Worm (Caenorhabditis elegans) whole organism, midembryonic: Measurements from ENCODE around the gene R07B7.6.

Experiments used
- T22C8.4 ChIP-seq: fragments of 200-800 bp; sonication (Bioruptor generic); IDR thresholded peaks from 2 replicates; pipeline ENCODE4 v1.3.6; 2022; ENCODE audit warnings: missing genetic modification characterization, missing compliant biosample characterization
- cog-1 ChIP-seq: sonication (generic microtip); optimal IDR thresholded peaks from 2 replicates; lab custom pipeline; 2016; ENCODE audit warnings: missing genetic modification characterization, missing compliant biosample characterization
- flt-1 ChIP-seq: fragments of 200-800 bp; sonication (Bioruptor generic); IDR thresholded peaks from 2 replicates; pipeline ENCODE4 v1.3.6; 2022; ENCODE audit warnings: missing genetic modification characterization, missing compliant biosample characterization
- klf-2 ChIP-seq: fragments of 200-800 bp; sonication (Bioruptor generic); conservative IDR thresholded peaks from 2 replicates; pipeline ENCODE4 v1.3.6; 2022; ENCODE audit warnings: missing genetic modification reagents, missing genetic modification characterization, missing compliant biosample characterization
- med-1 ChIP-seq: sonication (generic microtip); optimal IDR thresholded peaks from 2 replicates; lab custom pipeline; 2017; ENCODE audit warnings: missing genetic modification characterization, mild to moderate bottlenecking, missing compliant biosample characterization, antibody characterized with exemption, missing genetic modification reagents; ENCODE audit not compliant: insufficient read depth
- ref-1 ChIP-seq: fragments of 200-800 bp; sonication (Bioruptor generic); conservative IDR thresholded peaks from 2 replicates; pipeline ENCODE4 v1.3.6; 2022; ENCODE audit warnings: missing genetic modification reagents, missing genetic modification characterization, missing compliant biosample characterization
- tab-1 ChIP-seq: fragments of 200-800 bp; sonication (Bioruptor generic); IDR thresholded peaks from 2 replicates; pipeline ENCODE4 v1.3.6; 2022; ENCODE audit warnings: missing genetic modification characterization, missing compliant biosample characterization
- ztf-23 ChIP-seq: fragments of 200-800 bp; sonication (Bioruptor generic); IDR thresholded peaks from 2 replicates; pipeline ENCODE4 v1.3.6; 2022; ENCODE audit warnings: missing genetic modification reagents, missing genetic modification characterization, missing compliant biosample characterization
- ztf-29 ChIP-seq: fragments of 200-800 bp; sonication (Bioruptor generic); IDR thresholded peaks from 2 replicates; pipeline ENCODE4 v1.3.6; 2022; ENCODE audit warnings: missing genetic modification reagents, missing genetic modification characterization, missing compliant biosample characterization

Gene R07B7.6

ce11 chrV:12074886-12075285 is at the start of gene R07B7.6:
Gene R07B7.6, minus strand, starts transcription at chrV:12074986.
- TF ChIP-seq ztf-23 (GFP tag; lab: Robert Waterston, UW) (no peak), ref-1 (GFP tag; lab: Robert Waterston, UW) (no peak), cog-1 (tag; lab: Kevin White, UChicago) (no peak), klf-2 (GFP tag; lab: Robert Waterston, UW) (no peak), ztf-29 (GFP tag; lab: Robert Waterston, UW) (no peak), T22C8.4 (GFP tag; lab: Robert Waterston, UW) (no peak), flt-1 (GFP tag; lab: Robert Waterston, UW) (no peak), tab-1 (GFP tag; lab: Robert Waterston, UW) (no peak), med-1 (GFP tag; lab: Kevin White, UChicago) (no peak)

ce11 chrV:12121274-12121673 is 46.5 kb upstream of the R07B7.6 start, which contains the start of gene C13C4.6:
Gene C13C4.6, plus strand, starts transcription at chrV:12121574.
- TF ChIP-seq med-1 (GFP tag; lab: Kevin White, UChicago) (no peak), tab-1 (GFP tag; lab: Robert Waterston, UW) (no peak), cog-1 (tag; lab: Kevin White, UChicago) (no peak), klf-2 (GFP tag; lab: Robert Waterston, UW) (no peak), flt-1 (GFP tag; lab: Robert Waterston, UW) (no peak), T22C8.4 (GFP tag; lab: Robert Waterston, UW) (no peak), ref-1 (GFP tag; lab: Robert Waterston, UW) (no peak), ztf-29 (GFP tag; lab: Robert Waterston, UW) (no peak), ztf-23 (GFP tag; lab: Robert Waterston, UW) (no peak)

- TF ChIP-seq ref-1 (GFP tag; lab: Robert Waterston, UW) (no peak), tab-1 (GFP tag; lab: Robert Waterston, UW) (no peak), flt-1 (GFP tag; lab: Robert Waterston, UW) (no peak), ztf-29 (GFP tag; lab: Robert Waterston, UW) (no peak), cog-1 (tag; lab: Kevin White, UChicago) (no peak), klf-2 (GFP tag; lab: Robert Waterston, UW) (no peak), T22C8.4 (GFP tag; lab: Robert Waterston, UW) (no peak), ztf-23 (GFP tag; lab: Robert Waterston, UW) (no peak), med-1 (GFP tag; lab: Kevin White, UChicago) (no peak)
These were observed 45.6 kb upstream of the R07B7.6 start, which contains the start of gene C13C4.7 for ce11 chrV:12120381-12120780. Gene C13C4.7, minus strand, starts transcription at chrV:12120481.

- TF ChIP-seq klf-2 (GFP tag; lab: Robert Waterston, UW) (no peak), flt-1 (GFP tag; lab: Robert Waterston, UW) (no peak), ztf-29 (GFP tag; lab: Robert Waterston, UW) (no peak), tab-1 (GFP tag; lab: Robert Waterston, UW) (no peak), T22C8.4 (GFP tag; lab: Robert Waterston, UW) (no peak), ztf-23 (GFP tag; lab: Robert Waterston, UW) (no peak)
These were observed 42.8 kb upstream of the R07B7.6 start, which contains the start of gene C13C4.8 for ce11 chrV:12117567-12118053. Gene C13C4.8, plus strand, starts transcription at chrV:12118003.

- no peak for TF ChIP-seq ztf-29 (GFP tag; lab: Robert Waterston, UW)
- TF ChIP-seq med-1 (GFP tag; lab: Kevin White, UChicago) = no peak
- no peak for TF ChIP-seq ztf-23 (GFP tag; lab: Robert Waterston, UW)
- no peak for TF ChIP-seq T22C8.4 (GFP tag; lab: Robert Waterston, UW)
These were observed 40.4 kb upstream of the R07B7.6 start for ce11 chrV:12115150-12115549.

- TF ChIP-seq ztf-29 (GFP tag; lab: Robert Waterston, UW) (no peak), ref-1 (GFP tag; lab: Robert Waterston, UW) (no peak), tab-1 (GFP tag; lab: Robert Waterston, UW) (no peak), flt-1 (GFP tag; lab: Robert Waterston, UW) (no peak), med-1 (GFP tag; lab: Kevin White, UChicago) (no peak), klf-2 (GFP tag; lab: Robert Waterston, UW) (no peak)
These were observed 39.9 kb upstream of the R07B7.6 start, which contains the start of gene spin-1 for ce11 chrV:12114693-12115092. Gene spin-1, plus strand, starts transcription at chrV:12114993.

ce11 chrV:12113726-12114125 is 38.9 kb upstream of the R07B7.6 start:
- TF ChIP-seq ztf-23 (GFP tag; lab: Robert Waterston, UW) (no peak), flt-1 (GFP tag; lab: Robert Waterston, UW) (no peak), med-1 (GFP tag; lab: Kevin White, UChicago) (no peak), cog-1 (tag; lab: Kevin White, UChicago) (no peak), T22C8.4 (GFP tag; lab: Robert Waterston, UW) (no peak), klf-2 (GFP tag; lab: Robert Waterston, UW) (no peak), ztf-29 (GFP tag; lab: Robert Waterston, UW) (no peak), ref-1 (GFP tag; lab: Robert Waterston, UW) (no peak)

- no peak for TF ChIP-seq T22C8.4 (GFP tag; lab: Robert Waterston, UW)
- TF ChIP-seq ztf-29 (GFP tag; lab: Robert Waterston, UW) = no peak
- no peak for TF ChIP-seq cog-1 (tag; lab: Kevin White, UChicago)
- no peak for TF ChIP-seq ref-1 (GFP tag; lab: Robert Waterston, UW)
- no peak for TF ChIP-seq klf-2 (GFP tag; lab: Robert Waterston, UW)
- TF ChIP-seq med-1 (GFP tag; lab: Kevin White, UChicago) = no peak
- no peak for TF ChIP-seq flt-1 (GFP tag; lab: Robert Waterston, UW)
- TF ChIP-seq ztf-23 (GFP tag; lab: Robert Waterston, UW) = no peak
- TF ChIP-seq tab-1 (GFP tag; lab: Robert Waterston, UW) = no peak
These were observed 36.7 kb upstream of the R07B7.6 start, which contains the start of gene lhpp-1 for ce11 chrV:12111452-12111851. Gene lhpp-1, minus strand, starts transcription at chrV:12111805.

ce11 chrV:12106841-12107240 is 32.1 kb upstream of the R07B7.6 start, which contains the start of gene nhr-136:
Gene nhr-136, plus strand, starts transcription at chrV:12107141.
- no peak for TF ChIP-seq T22C8.4 (GFP tag; lab: Robert Waterston, UW)
- no peak for TF ChIP-seq klf-2 (GFP tag; lab: Robert Waterston, UW)
- no peak for TF ChIP-seq ztf-29 (GFP tag; lab: Robert Waterston, UW)
- no peak for TF ChIP-seq flt-1 (GFP tag; lab: Robert Waterston, UW)
- no peak for TF ChIP-seq med-1 (GFP tag; lab: Kevin White, UChicago)
- TF ChIP-seq ref-1 (GFP tag; lab: Robert Waterston, UW) = no peak
- TF ChIP-seq cog-1 (tag; lab: Kevin White, UChicago) = no peak
- no peak for TF ChIP-seq tab-1 (GFP tag; lab: Robert Waterston, UW)
- no peak for TF ChIP-seq ztf-23 (GFP tag; lab: Robert Waterston, UW)
